Fruit fly (Drosophila melanogaster) whole organism, embryonic: Measurements from ENCODE around the gene mRpL46.

Experiments used
- Abd-B ChIP-seq: fragments of 200-800 bp; sonication (Bioruptor generic); optimal IDR thresholded peaks from 2 replicates; lab custom pipeline; 2018; ENCODE audit warnings: missing biosample characterization, mild to moderate bottlenecking, missing genetic modification characterization, moderate library complexity
- Adf1 ChIP-seq: fragments of 200-800 bp; sonication (Bioruptor generic); IDR thresholded peaks from 2 replicates; pipeline ENCODE4 v1.3.6; 2022; ENCODE audit warnings: missing biosample characterization, missing genetic modification characterization
- Atf6 ChIP-seq: fragments of 200-800 bp; sonication (Bioruptor generic); IDR thresholded peaks from 2 replicates; pipeline ENCODE4 v1.3.6; 2022; ENCODE audit warnings: missing biosample characterization, missing genetic modification characterization
- CG10543 ChIP-seq: fragments of 200-800 bp; sonication (Bioruptor generic); optimal IDR thresholded peaks from 3 replicates; lab custom pipeline; 2017; ENCODE audit warnings: missing biosample characterization, mild to moderate bottlenecking, missing genetic modification characterization, moderate library complexity
- CG11456 ChIP-seq: fragments of 200-800 bp; sonication (Bioruptor generic); IDR thresholded peaks from 3 replicates; pipeline ENCODE4 v1.3.6; 2022; ENCODE audit warnings: missing biosample characterization, missing genetic modification characterization
- CG12071 ChIP-seq: fragments of 200-800 bp; sonication (Bioruptor generic); optimal IDR thresholded peaks from 3 replicates; lab custom pipeline; 2018; ENCODE audit warnings: missing biosample characterization, mild to moderate bottlenecking, missing genetic modification characterization
- CG12299 ChIP-seq: fragments of 200-800 bp; sonication (Bioruptor generic); optimal IDR thresholded peaks from 2 replicates; lab custom pipeline; 2018; ENCODE audit warnings: missing biosample characterization, mild to moderate bottlenecking, missing genetic modification characterization
- CG12769 ChIP-seq: fragments of 200-800 bp; sonication (Bioruptor generic); optimal IDR thresholded peaks from 2 replicates; lab custom pipeline; 2019; ENCODE audit warnings: missing biosample characterization, mild to moderate bottlenecking, missing genetic modification characterization, moderate library complexity
- CG1529 ChIP-seq: fragments of 200-800 bp; sonication (Bioruptor generic); optimal IDR thresholded peaks from 3 replicates; lab custom pipeline; 2018; ENCODE audit warnings: missing biosample characterization, missing genetic modification characterization
- CG15601 ChIP-seq: fragments of 200-800 bp; sonication (Bioruptor generic); optimal IDR thresholded peaks from 3 replicates; lab custom pipeline; 2019; ENCODE audit warnings: missing biosample characterization, mild to moderate bottlenecking, missing genetic modification characterization, moderate library complexity
- CG16813 ChIP-seq: fragments of 200-800 bp; sonication (Bioruptor generic); IDR thresholded peaks from 3 replicates; pipeline ENCODE4 v1.3.6; 2022; ENCODE audit warnings: missing biosample characterization, missing genetic modification characterization; ENCODE audit not compliant: partially characterized antibody
- CG16815 ChIP-seq: fragments of 200-800 bp; sonication (Bioruptor generic); optimal IDR thresholded peaks from 3 replicates; lab custom pipeline; 2017; ENCODE audit warnings: missing biosample characterization, mild to moderate bottlenecking, missing genetic modification characterization
- CG18011 ChIP-seq: fragments of 200-800 bp; sonication (Bioruptor generic); optimal IDR thresholded peaks from 2 replicates; lab custom pipeline; 2017; ENCODE audit warnings: missing biosample characterization, missing genetic modification characterization, mild to moderate bottlenecking, moderate library complexity, missing genotype
- CG2116 ChIP-seq: fragments of 200-800 bp; sonication (Bioruptor generic); optimal IDR thresholded peaks from 3 replicates; lab custom pipeline; 2018; ENCODE audit warnings: missing biosample characterization, mild to moderate bottlenecking, missing genetic modification characterization
- CG2120 ChIP-seq: fragments of 200-800 bp; sonication (Bioruptor generic); optimal IDR thresholded peaks from 3 replicates; lab custom pipeline; 2016; ENCODE audit warnings: missing biosample characterization, missing genetic modification characterization
- CG3065 ChIP-seq: fragments of 200-800 bp; sonication (Bioruptor generic); optimal IDR thresholded peaks from 2 replicates; lab custom pipeline; 2016; ENCODE audit warnings: missing biosample characterization, missing genetic modification characterization
- CG34224 ChIP-seq: fragments of 200-800 bp; sonication (Bioruptor generic); IDR thresholded peaks from 3 replicates; pipeline ENCODE4 v1.3.6; 2022; ENCODE audit warnings: missing biosample characterization, missing genetic modification characterization; ENCODE audit not compliant: partially characterized antibody
- CG5245 ChIP-seq: fragments of 200-800 bp; sonication (Bioruptor generic); optimal IDR thresholded peaks from 3 replicates; lab custom pipeline; 2016; ENCODE audit warnings: missing biosample characterization, missing genetic modification characterization
- CG6175 ChIP-seq: fragments of 200-800 bp; sonication (Bioruptor generic); IDR thresholded peaks from 3 replicates; pipeline ENCODE4 v1.3.6; 2022; ENCODE audit warnings: missing biosample characterization, missing genetic modification characterization
- CG7357 ChIP-seq: fragments of 200-800 bp; sonication (Bioruptor generic); IDR thresholded peaks from 3 replicates; pipeline ENCODE4 v1.3.6; 2022; ENCODE audit warnings: missing biosample characterization, missing genetic modification characterization
- CG9932 ChIP-seq: fragments of 200-800 bp; sonication (Bioruptor generic); IDR thresholded peaks from 2 replicates; pipeline ENCODE4 v1.3.6; 2022; ENCODE audit warnings: missing biosample characterization, missing genetic modification characterization
- Doc3 ChIP-seq: fragments of 200-800 bp; sonication (Bioruptor generic); IDR thresholded peaks from 3 replicates; pipeline ENCODE4 v1.3.6; 2022; ENCODE audit warnings: missing biosample characterization, missing genetic modification characterization; ENCODE audit not compliant: partially characterized antibody
- Dref ChIP-seq: fragments of 200-800 bp; sonication (Bioruptor generic); IDR thresholded peaks from 2 replicates; pipeline ENCODE4 v1.3.6; 2022; ENCODE audit warnings: missing biosample characterization, missing genetic modification characterization
- HLH54F ChIP-seq: fragments of 200-800 bp; sonication (Bioruptor generic); optimal IDR thresholded peaks from 3 replicates; lab custom pipeline; 2016; ENCODE audit warnings: missing biosample characterization, missing genetic modification characterization
- Hr39 ChIP-seq: fragments of >200 bp; optimal IDR thresholded peaks from 2 replicates; lab custom pipeline; 2017
- Hr78 ChIP-seq, 2 experiments: fragments of 200-800 bp in 1 of 2; fragments of >200 bp in 1 of 2; sonication (Bioruptor generic) in 1 of 2; optimal IDR thresholded peaks; 2 replicates each; lab custom pipeline; 2017 to 2019; ENCODE audit warnings: missing biosample characterization in 2 of 2, missing genetic modification characterization in 2 of 2, mild to moderate bottlenecking in 1 of 2, moderate library complexity in 1 of 2
- Hsf ChIP-seq: fragments of 200-800 bp; sonication (Bioruptor generic); optimal IDR thresholded peaks from 3 replicates; lab custom pipeline; 2016; ENCODE audit warnings: missing biosample characterization, missing genetic modification characterization
- Lpt ChIP-seq: fragments of >200 bp; optimal IDR thresholded peaks from 2 replicates; lab custom pipeline; 2018; ENCODE audit warnings: missing biosample characterization, missing genetic modification characterization
- MBD-R2 ChIP-seq: fragments of 200-800 bp; sonication (Bioruptor generic); IDR thresholded peaks from 2 replicates; pipeline ENCODE4 v1.3.6; 2022; ENCODE audit warnings: missing biosample characterization, missing genetic modification characterization
- Mad ChIP-seq: fragments of 200-800 bp; sonication (Bioruptor generic); optimal IDR thresholded peaks from 2 replicates; lab custom pipeline; 2016; ENCODE audit warnings: missing biosample characterization, missing genetic modification characterization
- Med ChIP-seq: fragments of 200-800 bp; sonication (Bioruptor generic); peaks from one replicate; lab custom pipeline; 2016; ENCODE audit warnings: missing biosample characterization, missing genetic modification characterization, mild to moderate bottlenecking, inconsistent platforms, moderate library complexity
- NC2α ChIP-seq: fragments of 200-800 bp; sonication (Bioruptor generic); optimal IDR thresholded peaks from 2 replicates; lab custom pipeline; 2016; ENCODE audit warnings: missing biosample characterization, missing genetic modification characterization
- NfI ChIP-seq: fragments of 200-800 bp; sonication (Bioruptor generic); optimal IDR thresholded peaks from 3 replicates; lab custom pipeline; 2018; ENCODE audit warnings: missing biosample characterization, mild to moderate bottlenecking, missing genetic modification characterization, moderate library complexity
- Rx ChIP-seq: fragments of 200-800 bp; sonication (Bioruptor generic); IDR thresholded peaks from 2 replicates; pipeline ENCODE4 v1.3.6; 2022; ENCODE audit warnings: missing biosample characterization, missing genetic modification characterization
- Sin3A ChIP-seq: fragments of >200 bp; optimal IDR thresholded peaks from 2 replicates; lab custom pipeline; 2018
- Vsx1 ChIP-seq: fragments of 200-800 bp; sonication (Bioruptor generic); optimal IDR thresholded peaks from 2 replicates; lab custom pipeline; 2017; ENCODE audit warnings: missing biosample characterization, mild to moderate bottlenecking, missing genetic modification characterization, missing genetic modification reagents
- ara ChIP-seq: fragments of 200-800 bp; sonication (Bioruptor generic); IDR thresholded peaks from 2 replicates; pipeline ENCODE4 v1.3.6; 2022; ENCODE audit warnings: missing biosample characterization, missing genetic modification characterization
- bbx ChIP-seq: fragments of 200-800 bp; sonication (Bioruptor generic); IDR thresholded peaks from 2 replicates; pipeline ENCODE4 v1.3.6; 2022; ENCODE audit warnings: missing biosample characterization, missing genetic modification characterization; ENCODE audit not compliant: partially characterized antibody
- chinmo ChIP-seq: fragments of 200-800 bp; sonication (Bioruptor generic); IDR thresholded peaks from 4 replicates; pipeline ENCODE4 v1.3.6; 2022; ENCODE audit warnings: missing biosample characterization, missing genetic modification characterization; ENCODE audit not compliant: partially characterized antibody
- chn ChIP-seq: fragments of 200-800 bp; sonication (Bioruptor generic); optimal IDR thresholded peaks from 2 replicates; lab custom pipeline; 2016; ENCODE audit warnings: missing biosample characterization, missing genetic modification characterization
- dysf ChIP-seq: fragments of 200-800 bp; sonication (Bioruptor generic); IDR thresholded peaks from 3 replicates; pipeline ENCODE4 v1.3.6; 2022; ENCODE audit warnings: missing biosample characterization, missing genetic modification characterization
- ind ChIP-seq: fragments of 200-800 bp; sonication (Bioruptor generic); optimal IDR thresholded peaks from 3 replicates; lab custom pipeline; 2016; ENCODE audit warnings: missing biosample characterization, missing genetic modification characterization
- jumu ChIP-seq: fragments of 200-800 bp; sonication (Bioruptor generic); optimal IDR thresholded peaks from 3 replicates; lab custom pipeline; 2016; ENCODE audit warnings: missing biosample characterization, missing genetic modification characterization
- luna ChIP-seq: fragments of 200-800 bp; sonication (Bioruptor generic); optimal IDR thresholded peaks from 2 replicates; lab custom pipeline; 2016; ENCODE audit warnings: missing biosample characterization, missing genetic modification characterization
- mirr ChIP-seq: fragments of 200-800 bp; sonication (Bioruptor generic); optimal IDR thresholded peaks from 3 replicates; lab custom pipeline; 2018; ENCODE audit warnings: missing biosample characterization, mild to moderate bottlenecking, missing genetic modification characterization
- nerfin-2 ChIP-seq: fragments of 200-800 bp; sonication (Bioruptor generic); IDR thresholded peaks from 2 replicates; pipeline ENCODE4 v1.3.6; 2022; ENCODE audit warnings: missing biosample characterization, missing genetic modification characterization; ENCODE audit not compliant: partially characterized antibody
- pho ChIP-seq: fragments of 200-800 bp; sonication (Bioruptor generic); optimal IDR thresholded peaks from 2 replicates; lab custom pipeline; 2016; ENCODE audit warnings: missing biosample characterization, missing genetic modification characterization
- pnt ChIP-seq: fragments of 200-800 bp; sonication (Bioruptor generic); optimal IDR thresholded peaks from 3 replicates; lab custom pipeline; 2016; ENCODE audit warnings: missing biosample characterization, missing genetic modification characterization
- pros ChIP-seq: fragments of 200-800 bp; sonication (Bioruptor generic); optimal IDR thresholded peaks from 3 replicates; lab custom pipeline; 2019; ENCODE audit warnings: missing biosample characterization, mild to moderate bottlenecking, missing genetic modification characterization, moderate library complexity
- usp ChIP-seq: fragments of >200 bp; optimal IDR thresholded peaks from 2 replicates; lab custom pipeline; 2017; ENCODE audit warnings: missing biosample characterization, missing genetic modification characterization
- vfl ChIP-seq: fragments of 200-800 bp; sonication (Bioruptor generic); optimal IDR thresholded peaks from 2 replicates; lab custom pipeline; 2016; ENCODE audit warnings: missing biosample characterization, missing genetic modification characterization
- z ChIP-seq: fragments of 200-800 bp; sonication (Bioruptor generic); IDR thresholded peaks from 3 replicates; pipeline ENCODE4 v1.3.6; 2022; ENCODE audit warnings: missing biosample characterization, missing genetic modification characterization

Gene mRpL46

DNA sequence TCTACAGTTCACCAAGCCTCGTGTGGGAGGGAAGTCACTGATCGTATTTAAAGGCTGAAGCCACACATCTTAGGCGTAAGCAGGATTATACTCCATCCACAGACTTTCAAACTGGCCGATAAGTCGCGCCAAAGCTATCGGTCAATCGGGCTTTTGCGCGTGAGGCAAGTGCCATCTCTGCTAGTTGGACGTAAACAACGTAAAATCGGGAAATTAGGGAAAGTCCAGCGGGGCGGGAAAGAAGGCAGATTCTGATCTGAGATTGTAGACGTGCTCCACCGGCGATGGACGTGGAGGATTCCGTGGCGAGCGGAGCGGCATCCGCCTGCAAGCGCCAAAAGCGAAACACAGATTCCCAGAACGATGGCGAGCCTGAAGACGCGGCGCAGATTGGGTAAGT is 21.1 kb upstream of the mRpL46 start, which contains the start of gene CG8001 (continued):
- TF ChIP-seq CG15601 (tag; lab: Kevin White, UChicago) (no peak), Mad (GFP tag; lab: Kevin White, UChicago) (no peak), ara (GFP tag; lab: Robert Waterston, UW) (no peak), CG9932 (no peak), CG1529 (GFP tag; lab: Kevin White, UChicago) (no peak), dysf (GFP tag; lab: Robert Waterston, UW) (no peak), CG34224 (GFP tag; lab: Robert Waterston, UW) (peak; percentile 56; the same call in 2 of the 3 replicates), pnt (GFP tag; lab: Kevin White, UChicago) (no peak), CG10543 (GFP tag; lab: Kevin White, UChicago) (no peak), Med (GFP tag; lab: Kevin White, UChicago) (peak; percentile 75), Vsx1 (no peak), CG2120 (GFP tag; lab: Kevin White, UChicago) (no peak), Dref (GFP tag; lab: Robert Waterston, UW) (peak; percentile 76), Hsf (GFP tag; lab: Kevin White, UChicago) (no peak), HLH54F (no peak), pros (GFP tag; lab: Kevin White, UChicago) (no peak), Lpt (GFP tag; lab: Kevin White, UChicago) (no peak), NC2α (GFP tag; lab: Kevin White, UChicago) (no peak), CG16813 (GFP tag; lab: Robert Waterston, UW) (0 out of 3 replicates have a peak, but pooled peaks have one; percentile 33), MBD-R2 (GFP tag; lab: Robert Waterston, UW) (peak; percentile 91), CG5245 (no peak), CG12769 (tag; lab: Kevin White, UChicago) (no peak), Atf6 (GFP tag; lab: Robert Waterston, UW) (no peak), CG2116 (peak; percentile 13), CG16815 (GFP tag; lab: Kevin White, UChicago) (no peak), CG12299 (tag; lab: Kevin White, UChicago) (no peak), NfI (GFP tag; lab: Kevin White, UChicago) (no peak), CG18011 (no peak), pho (GFP tag; lab: Kevin White, UChicago) (no peak), nerfin-2 (GFP tag; lab: Robert Waterston, UW) (peak; percentile 36; the same call in 1 of the 2 replicates), Rx (GFP tag; lab: Robert Waterston, UW) (no peak), Abd-B (no peak), CG6175 (GFP tag; lab: Robert Waterston, UW) (no peak), CG12071 (no peak), Hr39 (lab: Kevin White, UChicago) (no peak), Sin3A (lab: Kevin White, UChicago) (no peak), z (GFP tag; lab: Robert Waterston, UW) (no peak), ind (no peak), CG11456 (no peak), CG3065 (no peak), Adf1 (GFP tag; lab: Robert Waterston, UW) (no peak), usp (GFP tag; lab: Kevin White, UChicago) (no peak), CG7357 (no peak), Doc3 (GFP tag; lab: Robert Waterston, UW) (peak; percentile 46; the same call in 1 of the 3 replicates), chinmo (GFP tag; lab: Robert Waterston, UW) (no peak), jumu (no peak), chn (no peak), vfl (GFP tag; lab: Kevin White, UChicago) (no peak), mirr (GFP tag; lab: Kevin White, UChicago) (no peak), luna (GFP tag; lab: Kevin White, UChicago) (no peak), bbx (GFP tag; lab: Robert Waterston, UW) (peak; percentile 69), Hr78 (GFP tag; optimal IDR thresholded peaks at IDR 0.05; lab: Kevin White, UChicago) (no peak)
